Worm (Caenorhabditis elegans) whole organism, L4 larva: ENCODE results near the gene C01G12.5.

Experiments
- F37D6.2 ChIP-seq: sonication (generic microtip); optimal IDR thresholded peaks from 2 replicates; lab custom pipeline; 2016; ENCODE audit warnings: mild to moderate bottlenecking, missing genetic modification characterization, missing compliant biosample characterization
- T26A8.4 ChIP-seq: fragments of 200-800 bp; sonication (Bioruptor generic); IDR thresholded peaks from 2 replicates; pipeline ENCODE4 v1.3.6; 2022; ENCODE audit warnings: missing genetic modification characterization, missing compliant biosample characterization
- ama-1 ChIP-seq: fragments of 150-350 bp; optimal IDR thresholded peaks from 2 replicates; lab custom pipeline; 2014; ENCODE audit warnings: inconsistent platforms, mixed read lengths
- ceh-28 ChIP-seq: fragments of 150-350 bp; optimal IDR thresholded peaks from 2 replicates; lab custom pipeline; 2014; ENCODE audit warnings: missing biosample characterization, missing genetic modification reagents, missing genetic modification characterization
- ceh-82 ChIP-seq: sonication (generic microtip); optimal IDR thresholded peaks from 2 replicates; lab custom pipeline; 2017; ENCODE audit warnings: missing biosample characterization, missing genetic modification characterization
- daf-12 ChIP-seq: fragments of 150-350 bp; optimal IDR thresholded peaks from 2 replicates; lab custom pipeline; 2014; ENCODE audit warnings: missing biosample characterization, missing genetic modification reagents, missing genetic modification characterization
- lir-3 ChIP-seq: sonication (generic microtip); optimal IDR thresholded peaks from 2 replicates; lab custom pipeline; 2016; ENCODE audit warnings: mild to moderate bottlenecking, missing genetic modification characterization, missing compliant biosample characterization
- mdl-1 ChIP-seq, 2 experiments: fragments of 150-350 bp in 1 of 2; sonication (generic microtip) in 1 of 2; optimal IDR thresholded peaks; 2 replicates each; lab custom pipeline; 2014 to 2017; ENCODE audit warnings: missing biosample characterization in 2 of 2, missing genetic modification characterization in 2 of 2
- nhr-11 ChIP-seq: fragments of 150-350 bp; optimal IDR thresholded peaks from 2 replicates; lab custom pipeline; 2014; ENCODE audit warnings: missing biosample characterization, missing genetic modification characterization
- pqm-1 ChIP-seq: sonication (generic microtip); optimal IDR thresholded peaks from 2 replicates; lab custom pipeline; 2017; ENCODE audit warnings: missing biosample characterization, missing genetic modification characterization
- skn-1 ChIP-seq: fragments of 150-350 bp; optimal IDR thresholded peaks from 2 replicates; lab custom pipeline; 2014; ENCODE audit warnings: missing biosample characterization, missing genetic modification characterization
- zfp-3 ChIP-seq: fragments of 200-800 bp; sonication (Bioruptor generic); conservative IDR thresholded peaks from 2 replicates; pipeline ENCODE4 v1.3.6; 2022; ENCODE audit warnings: missing genetic modification reagents, missing genetic modification characterization, missing compliant biosample characterization

- no peak for TF ChIP-seq ama-1
- TF ChIP-seq skn-1 (tag; lab: Kevin White, UChicago): no peak
- TF ChIP-seq ceh-28 (tag; lab: Kevin White, UChicago): no peak
- TF ChIP-seq T26A8.4 (GFP tag; lab: Robert Waterston, UW): no peak
- TF ChIP-seq zfp-3 (GFP tag; lab: Robert Waterston, UW): no peak
- TF ChIP-seq mdl-1 (tag; optimal IDR thresholded peaks at IDR 0.05; lab: Kevin White, UChicago): no peak
- TF ChIP-seq daf-12 (tag; lab: Kevin White, UChicago): no peak
- TF ChIP-seq F37D6.2 (tag; lab: Kevin White, UChicago): no peak
- TF ChIP-seq pqm-1 (tag; lab: Kevin White, UChicago): no peak
- no peak for TF ChIP-seq nhr-11 (tag; lab: Kevin White, UChicago)
- no peak for TF ChIP-seq ceh-82
- TF ChIP-seq lir-3 (tag; lab: Kevin White, UChicago): no peak
Measured at ce11 chrII:14548691-14549090, 38.6 kb downstream of the C01G12.5 start, which contains the start of gene gcy-29.
